Worm (Caenorhabditis elegans) whole organism, L2 larva: ENCODE data around the gene rad-50.

ENCODE experiments used
- ama-1 ChIP-seq: fragments of 150-350 bp; optimal IDR thresholded peaks from 2 replicates; lab custom pipeline; 2018; ENCODE audit warnings: inconsistent platforms
- crh-2 ChIP-seq: sonication (generic microtip); optimal IDR thresholded peaks from 2 replicates; lab custom pipeline; 2017; ENCODE audit warnings: missing biosample characterization, missing genetic modification characterization
- lsy-2 ChIP-seq, 2 experiments: fragments of 150-350 bp in 1 of 2; sonication (generic microtip) in 1 of 2; optimal IDR thresholded peaks; 2 replicates each; lab custom pipeline; 2014 to 2017; ENCODE audit warnings: missing biosample characterization in 2 of 2, missing genetic modification characterization in 2 of 2
- mab-5 ChIP-seq: fragments of 150-350 bp; optimal IDR thresholded peaks from 2 replicates; lab custom pipeline; 2014; ENCODE audit warnings: missing biosample characterization, missing genetic modification characterization
- mdl-1 ChIP-seq, 2 experiments: fragments of 150-350 bp in 1 of 2; sonication (generic microtip) in 1 of 2; optimal IDR thresholded peaks; 2 replicates each; lab custom pipeline; 2017; ENCODE audit warnings: missing biosample characterization in 2 of 2, missing genetic modification characterization in 2 of 2
- nhr-10 ChIP-seq: sonication (generic microtip); optimal IDR thresholded peaks from 2 replicates; lab custom pipeline; 2017; ENCODE audit warnings: missing biosample characterization, missing genetic modification characterization
- nhr-12 ChIP-seq: fragments of 150-350 bp; optimal IDR thresholded peaks from 2 replicates; lab custom pipeline; 2014; ENCODE audit warnings: missing biosample characterization, missing genetic modification characterization
- nhr-237 ChIP-seq: fragments of 150-350 bp; optimal IDR thresholded peaks from 2 replicates; lab custom pipeline; 2014; ENCODE audit warnings: missing biosample characterization, missing genetic modification characterization
- nhr-6 ChIP-seq: fragments of 150-350 bp; optimal IDR thresholded peaks from 2 replicates; lab custom pipeline; 2014; ENCODE audit warnings: missing biosample characterization, missing genetic modification characterization
- snpc-4 ChIP-seq: fragments of 150-350 bp; optimal IDR thresholded peaks from 2 replicates; lab custom pipeline; 2014; ENCODE audit warnings: missing biosample characterization, missing genetic modification characterization
- unc-55 ChIP-seq: fragments of 150-350 bp; sonication (generic microtip); optimal IDR thresholded peaks from 3 replicates; lab custom pipeline; 2014; ENCODE audit warnings: missing biosample characterization, missing genetic modification reagents, missing genetic modification characterization

ce11 chrV:12271495-12271894 is 26.0 kb downstream of the rad-50 start, which contains the start of the genes tsfm-1 and capg-2:
- no peak for TF ChIP-seq crh-2 (tag; lab: Kevin White, UChicago)
- TF ChIP-seq unc-55 (GFP tag; lab: Kevin White, UChicago): no peak
- no peak for TF ChIP-seq snpc-4 (tag; lab: Kevin White, UChicago)
- no peak for TF ChIP-seq nhr-237 (tag; lab: Kevin White, UChicago)
- peak in 1 of 2 experiments; percentile 22 for TF ChIP-seq lsy-2 (tag; optimal IDR thresholded peaks at IDR 0.05; lab: Kevin White, UChicago)
- TF ChIP-seq nhr-10 (tag; lab: Kevin White, UChicago): no peak
- TF ChIP-seq mab-5: no peak
- TF ChIP-seq nhr-12 (tag; lab: Kevin White, UChicago): no peak
- no peak for TF ChIP-seq nhr-6
- no peak for TF ChIP-seq ama-1 (lab: Kevin White, UChicago)
- TF ChIP-seq mdl-1 (tag; optimal IDR thresholded peaks at IDR 0.05; lab: Kevin White, UChicago): no peak
